Fruit fly (Drosophila melanogaster) whole organism, adult: ENCODE data around the gene CG32811.

Experiments used
- CG11617 ChIP-seq: fragments of 200-800 bp; sonication (Bioruptor generic); optimal IDR thresholded peaks from 2 replicates; lab custom pipeline; 2017; ENCODE audit warnings: mild to moderate bottlenecking, missing biosample characterization, missing genetic modification reagents, missing genetic modification characterization
- CG14711 ChIP-seq: fragments of 200-800 bp; sonication (Bioruptor generic); optimal IDR thresholded peaks from 2 replicates; lab custom pipeline; 2018; ENCODE audit warnings: missing biosample characterization, mild to moderate bottlenecking, missing genetic modification characterization, moderate library complexity
- Clk ChIP-seq: fragments of 200-800 bp; sonication (Bioruptor generic); optimal IDR thresholded peaks from 2 replicates; lab custom pipeline; 2017; ENCODE audit warnings: missing biosample characterization, missing genetic modification characterization
- Crg-1 ChIP-seq: fragments of 200-800 bp; sonication (Bioruptor generic); optimal IDR thresholded peaks from 2 replicates; lab custom pipeline; 2016; ENCODE audit warnings: missing biosample characterization, missing genetic modification characterization
- Mnt ChIP-seq: fragments of 200-800 bp; sonication (Bioruptor generic); optimal IDR thresholded peaks from 2 replicates; lab custom pipeline; 2016; ENCODE audit warnings: missing biosample characterization, mild to moderate bottlenecking, missing genetic modification characterization
- pad ChIP-seq: fragments of 200-800 bp; sonication (Bioruptor generic); optimal IDR thresholded peaks from 3 replicates; lab custom pipeline; 2017; ENCODE audit warnings: missing biosample characterization, missing genetic modification characterization, mild to moderate bottlenecking, moderate library complexity, missing genetic modification reagents
- toe ChIP-seq: fragments of 200-800 bp; sonication (Bioruptor generic); optimal IDR thresholded peaks from 2 replicates; lab custom pipeline; 2016; ENCODE audit warnings: missing biosample characterization, missing genetic modification characterization

DNA sequence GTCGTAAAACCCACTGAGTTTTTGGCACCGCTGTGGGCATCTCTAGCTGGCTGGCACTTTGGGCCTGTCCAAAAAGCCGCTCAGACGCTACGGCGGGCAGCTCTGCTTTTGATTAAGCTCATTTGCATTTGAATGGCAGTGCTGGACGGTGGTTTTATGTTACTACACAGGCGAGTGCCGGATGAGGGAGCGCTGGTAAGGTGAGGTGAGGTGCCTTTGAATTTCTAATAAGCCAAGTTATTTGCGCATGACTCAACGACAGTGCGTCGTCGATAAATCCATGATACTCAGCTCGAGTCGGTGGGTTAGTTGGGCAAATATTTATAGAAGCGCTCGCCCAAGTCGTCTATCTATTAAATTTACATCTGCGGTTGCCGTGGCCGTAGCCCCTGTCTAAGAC, 13.9 kb downstream of the CG32811 start:
- no peak for TF ChIP-seq pad
- no peak for TF ChIP-seq Crg-1 (GFP tag; lab: Kevin White, UChicago)
- no peak for TF ChIP-seq toe (GFP tag; lab: Kevin White, UChicago)
- no peak for TF ChIP-seq CG14711 (tag; lab: Kevin White, UChicago)
- TF ChIP-seq CG11617: no peak
- TF ChIP-seq Mnt (GFP tag; lab: Kevin White, UChicago): no peak
- TF ChIP-seq Clk: no peak
